Worm (Caenorhabditis elegans) whole organism, L4 larva: ENCODE data around the gene ztf-8.

Source experiments
- D1046.2 ChIP-seq: fragments of 200-800 bp; sonication (Bioruptor generic); IDR thresholded peaks from 2 replicates; pipeline ENCODE4 v1.3.6; 2022; ENCODE audit warnings: missing genetic modification characterization, missing compliant biosample characterization
- F26F4.8 ChIP-seq: fragments of 200-800 bp; sonication (Bioruptor generic); conservative IDR thresholded peaks from 2 replicates; pipeline ENCODE4 v1.3.6; 2022; ENCODE audit warnings: missing genetic modification characterization, missing compliant biosample characterization
- F37D6.2 ChIP-seq: sonication (generic microtip); optimal IDR thresholded peaks from 2 replicates; lab custom pipeline; 2016; ENCODE audit warnings: mild to moderate bottlenecking, missing genetic modification characterization, missing compliant biosample characterization
- Y105C5A.15 ChIP-seq: fragments of 200-800 bp; sonication (Bioruptor generic); IDR thresholded peaks from 2 replicates; pipeline ENCODE4 v1.3.6; 2022; ENCODE audit warnings: missing genetic modification characterization, missing compliant biosample characterization
- Y48G9A.11 ChIP-seq: fragments of 200-800 bp; sonication (Bioruptor generic); IDR thresholded peaks from 2 replicates; pipeline ENCODE4 v1.3.6; 2022; ENCODE audit warnings: missing genetic modification reagents, missing genetic modification characterization, missing compliant biosample characterization
- Y75B8A.6 ChIP-seq: fragments of 200-800 bp; sonication (Bioruptor generic); IDR thresholded peaks from 2 replicates; pipeline ENCODE4 v1.3.6; 2022; ENCODE audit warnings: missing genetic modification reagents, missing genetic modification characterization, missing compliant biosample characterization
- ZK337.2 ChIP-seq: fragments of 200-800 bp; sonication (Bioruptor generic); IDR thresholded peaks from 2 replicates; pipeline ENCODE4 v1.3.6; 2022; ENCODE audit warnings: missing genetic modification reagents, missing genetic modification characterization, missing compliant biosample characterization
- ZK546.5 ChIP-seq, 2 experiments: sonication (generic microtip); optimal IDR thresholded peaks; 2 replicates each; lab custom pipeline; 2017; ENCODE audit warnings: missing biosample characterization in 2 of 2, missing genetic modification characterization in 2 of 2
- aha-1 ChIP-seq: fragments of 150-350 bp; peaks from one replicate; lab custom pipeline; 2014; ENCODE audit warnings: missing biosample characterization, missing genetic modification characterization
- aly-2 ChIP-seq: sonication (generic microtip); optimal IDR thresholded peaks from 2 replicates; lab custom pipeline; 2018; ENCODE audit warnings: missing biosample characterization, missing genetic modification characterization
- ama-1 ChIP-seq: fragments of 150-350 bp; optimal IDR thresholded peaks from 2 replicates; lab custom pipeline; 2014; ENCODE audit warnings: inconsistent platforms, mixed read lengths
- arid-1 ChIP-seq: fragments of 200-800 bp; sonication (Bioruptor generic); conservative IDR thresholded peaks from 2 replicates; pipeline ENCODE4 v1.3.6; 2022; ENCODE audit warnings: missing genetic modification reagents, missing genetic modification characterization, missing compliant biosample characterization
- ceh-20 ChIP-seq: fragments of 200-800 bp; sonication (Bioruptor generic); IDR thresholded peaks from 2 replicates; pipeline ENCODE4 v1.3.6; 2022; ENCODE audit warnings: missing genetic modification reagents, missing genetic modification characterization, missing compliant biosample characterization
- ceh-44 ChIP-seq: fragments of 200-800 bp; sonication (Bioruptor generic); IDR thresholded peaks from 2 replicates; pipeline ENCODE4 v1.3.6; 2022; ENCODE audit warnings: missing genetic modification reagents, missing genetic modification characterization, missing compliant biosample characterization
- ceh-62 ChIP-seq: sonication (generic microtip); optimal IDR thresholded peaks from 2 replicates; lab custom pipeline; 2017; ENCODE audit warnings: missing biosample characterization, missing genetic modification characterization
- ceh-82 ChIP-seq: sonication (generic microtip); optimal IDR thresholded peaks from 2 replicates; lab custom pipeline; 2017; ENCODE audit warnings: missing biosample characterization, missing genetic modification characterization
- daf-16 ChIP-seq, 3 experiments: sonication (generic microtip); optimal IDR thresholded peaks; 2 replicates each; lab custom pipeline; 2016 to 2017; ENCODE audit warnings: missing genetic modification characterization in 3 of 3, missing genetic modification reagents in 3 of 3, mild to moderate bottlenecking in 2 of 3, missing compliant biosample characterization in 2 of 3, missing biosample characterization in 1 of 3, moderate library complexity in 1 of 3
- daf-8 ChIP-seq: fragments of 200-800 bp; sonication (Bioruptor generic); IDR thresholded peaks from 2 replicates; pipeline ENCODE4 v1.3.6; 2022; ENCODE audit warnings: missing genetic modification characterization, missing compliant biosample characterization
- dmd-6 ChIP-seq: fragments of 200-800 bp; sonication (Bioruptor generic); IDR thresholded peaks from 2 replicates; pipeline ENCODE4 v1.3.6; 2022; ENCODE audit warnings: missing genetic modification reagents, missing genetic modification characterization, missing compliant biosample characterization
- dmd-8 ChIP-seq: fragments of 200-800 bp; sonication (Bioruptor generic); IDR thresholded peaks from 2 replicates; pipeline ENCODE4 v1.3.6; 2022; ENCODE audit warnings: missing genetic modification characterization, missing compliant biosample characterization
- dpl-1 ChIP-seq: fragments of 150-350 bp; optimal IDR thresholded peaks from 2 replicates; lab custom pipeline; 2014; ENCODE audit warnings: missing biosample characterization, missing genetic modification reagents, missing genetic modification characterization
- dve-1 ChIP-seq: sonication (generic microtip); optimal IDR thresholded peaks from 2 replicates; lab custom pipeline; 2017; ENCODE audit warnings: antibody characterized with exemption, mild to moderate bottlenecking, missing genetic modification characterization, missing compliant biosample characterization; ENCODE audit not compliant: insufficient read depth
- egl-27 ChIP-seq: sonication (generic microtip); optimal IDR thresholded peaks from 3 replicates; lab custom pipeline; 2017; ENCODE audit warnings: missing biosample characterization, missing genetic modification reagents, missing genetic modification characterization
- fkh-10 ChIP-seq: fragments of 150-350 bp; optimal IDR thresholded peaks from 2 replicates; lab custom pipeline; 2014; ENCODE audit warnings: missing biosample characterization, missing genetic modification reagents, missing genetic modification characterization
- hlh-30 ChIP-seq: sonication (generic microtip); optimal IDR thresholded peaks from 2 replicates; lab custom pipeline; 2017; ENCODE audit warnings: antibody characterized with exemption, mild to moderate bottlenecking, missing genetic modification characterization, missing compliant biosample characterization; ENCODE audit not compliant: insufficient read depth
- hmg-1.1 ChIP-seq: fragments of 200-800 bp; sonication (Bioruptor generic); IDR thresholded peaks from 2 replicates; pipeline ENCODE4 v1.3.6; 2022; ENCODE audit warnings: missing genetic modification reagents, missing genetic modification characterization, missing compliant biosample characterization
- jun-1 ChIP-seq: fragments of 150-350 bp; optimal IDR thresholded peaks from 2 replicates; lab custom pipeline; 2014; ENCODE audit warnings: missing biosample characterization, missing genetic modification reagents, missing genetic modification characterization
- lin-13 ChIP-seq: fragments of 150-350 bp; optimal IDR thresholded peaks from 2 replicates; lab custom pipeline; 2014; ENCODE audit warnings: missing biosample characterization, missing genetic modification reagents, missing genetic modification characterization
- lin-15B ChIP-seq: fragments of 150-350 bp; sonication (generic microtip); optimal IDR thresholded peaks from 3 replicates; lab custom pipeline; 2014; ENCODE audit warnings: missing biosample characterization, missing genetic modification characterization
- lir-3 ChIP-seq: sonication (generic microtip); optimal IDR thresholded peaks from 2 replicates; lab custom pipeline; 2016; ENCODE audit warnings: mild to moderate bottlenecking, missing genetic modification characterization, missing compliant biosample characterization
- lsy-2 ChIP-seq, 2 experiments: fragments of 150-350 bp in 1 of 2; sonication (generic microtip) in 1 of 2; optimal IDR thresholded peaks; 2 replicates each; lab custom pipeline; 2014 to 2017; ENCODE audit warnings: missing biosample characterization in 2 of 2, missing genetic modification characterization in 2 of 2
- nhr-102 ChIP-seq: sonication (generic microtip); optimal IDR thresholded peaks from 2 replicates; lab custom pipeline; 2016; ENCODE audit warnings: mild to moderate bottlenecking, missing genetic modification characterization, moderate library complexity, missing compliant biosample characterization
- nhr-111 ChIP-seq: fragments of 200-800 bp; sonication (Bioruptor generic); optimal IDR thresholded peaks from 2 replicates; lab custom pipeline; 2018; ENCODE audit warnings: mild to moderate bottlenecking, missing genetic modification characterization, missing compliant biosample characterization
- nhr-25 ChIP-seq: sonication (generic microtip); optimal IDR thresholded peaks from 2 replicates; lab custom pipeline; 2017; ENCODE audit warnings: missing genetic modification characterization, mild to moderate bottlenecking, missing compliant biosample characterization, antibody characterized with exemption, moderate library complexity, borderline replicate concordance; ENCODE audit not compliant: insufficient read depth
- nhr-28 ChIP-seq: fragments of 150-350 bp; optimal IDR thresholded peaks from 2 replicates; lab custom pipeline; 2014; ENCODE audit warnings: missing biosample characterization, missing genetic modification characterization
- nhr-42 ChIP-seq: fragments of 200-800 bp; sonication (Bioruptor generic); IDR thresholded peaks from 2 replicates; pipeline ENCODE4 v1.3.6; 2022; ENCODE audit warnings: missing genetic modification characterization, missing compliant biosample characterization
- nhr-48 ChIP-seq: sonication (generic microtip); optimal IDR thresholded peaks from 2 replicates; lab custom pipeline; 2016; ENCODE audit warnings: mild to moderate bottlenecking, missing genetic modification characterization, missing compliant biosample characterization
- nhr-76 ChIP-seq: fragments of 150-350 bp; optimal IDR thresholded peaks from 2 replicates; lab custom pipeline; 2014; ENCODE audit warnings: missing biosample characterization, missing genetic modification characterization
- php-3 ChIP-seq: fragments of 200-800 bp; sonication (Bioruptor generic); IDR thresholded peaks from 2 replicates; pipeline ENCODE4 v1.3.6; 2022; ENCODE audit warnings: missing genetic modification reagents, missing genetic modification characterization, missing compliant biosample characterization
- pqm-1 ChIP-seq: sonication (generic microtip); optimal IDR thresholded peaks from 2 replicates; lab custom pipeline; 2017; ENCODE audit warnings: missing biosample characterization, missing genetic modification characterization
- rbr-2 ChIP-seq: sonication (generic microtip); optimal IDR thresholded peaks from 2 replicates; lab custom pipeline; 2016; ENCODE audit warnings: missing genotype, missing genetic modification characterization, missing compliant biosample characterization
- saeg-2 ChIP-seq: fragments of 200-800 bp; sonication (Bioruptor generic); IDR thresholded peaks from 2 replicates; pipeline ENCODE4 v1.3.6; 2022; ENCODE audit warnings: missing genetic modification reagents, missing genetic modification characterization, missing compliant biosample characterization
- tag-97 ChIP-seq: fragments of 200-800 bp; sonication (Bioruptor generic); IDR thresholded peaks from 2 replicates; pipeline ENCODE4 v1.3.6; 2022; ENCODE audit warnings: missing genetic modification characterization, missing compliant biosample characterization
- unc-130 ChIP-seq: sonication (generic microtip); optimal IDR thresholded peaks from 2 replicates; lab custom pipeline; 2016; ENCODE audit warnings: missing genetic modification reagents, missing genetic modification characterization, missing compliant biosample characterization
- unc-62 ChIP-seq, 3 experiments: fragments of 150-350 bp in 1 of 3; sonication (generic microtip); optimal IDR thresholded peaks in 2 of 3; peaks in 1 of 3; 1 replicate in 1 of 3; 2 replicates in 2 of 3; lab custom pipeline; 2014 to 2017; ENCODE audit warnings: missing biosample characterization in 3 of 3, missing genetic modification characterization in 3 of 3, missing genetic modification reagents in 3 of 3, missing genotype in 1 of 3
- zip-11 ChIP-seq: fragments of 200-800 bp; sonication (Bioruptor generic); IDR thresholded peaks from 2 replicates; pipeline ENCODE4 v1.3.6; 2022; ENCODE audit warnings: missing genetic modification characterization, missing compliant biosample characterization
- ztf-7 ChIP-seq: fragments of 150-350 bp; optimal IDR thresholded peaks from 2 replicates; lab custom pipeline; 2014; ENCODE audit warnings: missing biosample characterization, missing genetic modification characterization

Gene ztf-8

DNA sequence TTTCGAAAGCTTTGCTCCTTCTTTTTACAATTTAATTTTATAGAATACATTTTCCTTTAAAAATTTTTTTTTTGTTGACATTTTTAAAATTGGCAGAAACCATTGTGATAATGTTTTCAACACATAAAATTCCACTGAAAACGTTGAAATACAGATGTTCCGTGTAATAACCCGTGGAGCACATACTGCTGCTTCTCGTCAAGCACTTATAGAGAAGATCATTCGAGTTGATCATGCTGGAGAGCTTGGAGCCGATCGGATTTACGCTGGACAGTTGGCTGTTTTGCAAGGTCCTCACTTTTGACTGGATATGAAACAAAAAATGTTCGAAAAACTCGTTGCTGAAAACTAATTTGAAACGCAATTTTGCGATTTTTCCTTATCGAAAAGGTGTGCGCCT is 4.5 kb upstream of the ztf-8 start, which contains the start of gene clk-1:
Gene clk-1, plus strand, starts transcription at position 155 of the 400 bp plus-strand sequence.
- TF ChIP-seq ceh-62 (tag; lab: Kevin White, UChicago) (no peak), ceh-82 (no peak), nhr-102 (tag; lab: Kevin White, UChicago) (peak; percentile 13), nhr-76 (tag; lab: Kevin White, UChicago) (no peak), Y48G9A.11 (0 out of 2 replicates have a peak, but pooled peaks have one; percentile 7), nhr-28 (tag; lab: Kevin White, UChicago) (no peak), fkh-10 (GFP tag; lab: Kevin White, UChicago) (no peak), saeg-2 (GFP tag; lab: Robert Waterston, UW) (no peak), ceh-20 (GFP tag; lab: Robert Waterston, UW) (no peak), ama-1 (peak; percentile 50), egl-27 (tag; lab: Kevin White, UChicago) (no peak), ceh-44 (GFP tag; lab: Robert Waterston, UW) (no peak), nhr-25 (tag; lab: Kevin White, UChicago) (no peak), Y105C5A.15 (0 out of 2 replicates have a peak, but pooled peaks have one; percentile 12), F37D6.2 (tag; lab: Kevin White, UChicago) (no peak), ZK546.5 (tag; optimal IDR thresholded peaks at IDR 0.05; lab: Kevin White, UChicago) (no peak), dve-1 (tag; lab: Kevin White, UChicago) (no peak), arid-1 (GFP tag; lab: Robert Waterston, UW) (no peak), aha-1 (tag; lab: Kevin White, UChicago) (no peak), nhr-42 (GFP tag; lab: Robert Waterston, UW) (peak; percentile 50; the same call in 1 of the 2 replicates), rbr-2 (tag; lab: Kevin White, UChicago) (no peak), dmd-8 (GFP tag; lab: Robert Waterston, UW) (no peak), F26F4.8 (GFP tag; lab: Robert Waterston, UW) (0 out of 2 replicates have a peak, but pooled peaks have one; percentile 56), hmg-1.1 (GFP tag; lab: Robert Waterston, UW) (no peak), jun-1 (tag; lab: Kevin White, UChicago) (no peak), daf-8 (GFP tag; lab: Robert Waterston, UW) (no peak), tag-97 (GFP tag; lab: Robert Waterston, UW) (no peak), lsy-2 (tag; optimal IDR thresholded peaks at IDR 0.05; lab: Kevin White, UChicago) (no peak), ZK337.2 (no peak), hlh-30 (no peak), nhr-48 (no peak), unc-62 (GFP tag; optimal IDR thresholded peaks at IDR 0.05 in 1 of 2; lab: Kevin White, UChicago) (peak in 1 of 2 experiments; percentile 24), unc-62 (tag; optimal IDR thresholded peaks at IDR 0.05; lab: Kevin White, UChicago) (no peak), dmd-6 (GFP tag; lab: Robert Waterston, UW) (no peak), lin-15B (no peak), zip-11 (no peak), lin-13 (no peak), lir-3 (tag; lab: Kevin White, UChicago) (no peak), php-3 (GFP tag; lab: Robert Waterston, UW) (no peak), nhr-111 (GFP tag; lab: Kevin White, UChicago) (peak; percentile 31)

ce11 chrIII:5274715-5275355 is 1.6 kb upstream of the ztf-8 start, which contains the start of the genes daf-41 and toc-1:
Gene daf-41, minus strand, starts transcription at chrIII:5274765.
Gene toc-1, plus strand, starts transcription at chrIII:5275251.
- TF ChIP-seq dpl-1 (GFP tag; lab: Kevin White, UChicago) (peak; percentile 60), ama-1 (no peak), aha-1 (tag; lab: Kevin White, UChicago) (no peak), D1046.2 (GFP tag; lab: Robert Waterston, UW) (no peak), hmg-1.1 (GFP tag; lab: Robert Waterston, UW) (no peak), Y48G9A.11 (no peak), Y105C5A.15 (no peak), ZK546.5 (tag; optimal IDR thresholded peaks at IDR 0.05; lab: Kevin White, UChicago) (no peak), dve-1 (tag; lab: Kevin White, UChicago) (peak; percentile 25), ceh-82 (no peak), nhr-42 (GFP tag; lab: Robert Waterston, UW) (no peak), unc-130 (no peak), ceh-62 (tag; lab: Kevin White, UChicago) (no peak), rbr-2 (tag; lab: Kevin White, UChicago) (peak; percentile 25), Y75B8A.6 (GFP tag; lab: Robert Waterston, UW) (no peak), zip-11 (no peak), ztf-7 (tag; lab: Kevin White, UChicago) (peak; percentile 17), aly-2 (no peak), nhr-28 (tag; lab: Kevin White, UChicago) (no peak), pqm-1 (no peak), unc-62 (GFP tag; optimal IDR thresholded peaks at IDR 0.05 in 1 of 2; lab: Kevin White, UChicago) (peak in 1 of 2 experiments; percentile 50), unc-62 (tag; optimal IDR thresholded peaks at IDR 0.05; lab: Kevin White, UChicago) (no peak), daf-16 (GFP tag; optimal IDR thresholded peaks at IDR 0.05; lab: Kevin White, UChicago) (no peak), daf-16 (tag; optimal IDR thresholded peaks at IDR 0.05; lab: Kevin White, UChicago) (peak; percentile 24), ZK337.2 (no peak)
